Worm (Caenorhabditis elegans) whole organism, young adult: Measurements from ENCODE around the gene ZK154.1.

Experiments used
- C17E4.6 ChIP-seq: fragments of 200-800 bp; sonication (Bioruptor generic); IDR thresholded peaks from 2 replicates; pipeline ENCODE4 v1.3.6; 2022; ENCODE audit warnings: missing genetic modification reagents, missing genetic modification characterization, missing compliant biosample characterization
- F52B5.7 ChIP-seq: sonication (generic microtip); optimal IDR thresholded peaks from 2 replicates; lab custom pipeline; 2016; ENCODE audit warnings: mild to moderate bottlenecking, missing genetic modification characterization, missing compliant biosample characterization
- K11D2.4 ChIP-seq: fragments of 200-800 bp; sonication (Bioruptor generic); IDR thresholded peaks from 2 replicates; pipeline ENCODE4 v1.3.6; 2022; ENCODE audit warnings: missing genetic modification reagents, missing genetic modification characterization, missing compliant biosample characterization
- T07F8.4 ChIP-seq: sonication (generic microtip); optimal IDR thresholded peaks from 2 replicates; lab custom pipeline; 2016; ENCODE audit warnings: mild to moderate bottlenecking, missing genetic modification characterization, moderate library complexity, missing compliant biosample characterization
- Y95B8A.8 ChIP-seq: fragments of 200-800 bp; sonication (Bioruptor generic); IDR thresholded peaks from 2 replicates; pipeline ENCODE4 v1.3.6; 2022; ENCODE audit warnings: missing genetic modification reagents, missing genetic modification characterization, missing compliant biosample characterization
- aptf-2 ChIP-seq: fragments of 200-800 bp; sonication (Bioruptor generic); conservative IDR thresholded peaks from 2 replicates; pipeline ENCODE4 v1.3.6; 2022; ENCODE audit warnings: missing genetic modification reagents, missing genetic modification characterization, missing compliant biosample characterization
- chd-7 ChIP-seq: sonication (generic microtip); optimal IDR thresholded peaks from 2 replicates; lab custom pipeline; 2016; ENCODE audit warnings: mild to moderate bottlenecking, missing genetic modification characterization, moderate library complexity, missing compliant biosample characterization
- nfya-2 ChIP-seq: fragments of 200-800 bp; sonication (Bioruptor generic); IDR thresholded peaks from 2 replicates; pipeline ENCODE4 v1.3.6; 2022; ENCODE audit warnings: missing genetic modification reagents, missing genetic modification characterization, missing compliant biosample characterization
- nhr-90 ChIP-seq: sonication (generic microtip); optimal IDR thresholded peaks from 2 replicates; lab custom pipeline; 2016; ENCODE audit warnings: missing genotype, mild to moderate bottlenecking, missing genetic modification characterization, missing compliant biosample characterization
- pha-4 ChIP-seq: fragments of 150-350 bp; sonication (generic microtip); optimal IDR thresholded peaks from 2 replicates; lab custom pipeline; 2014; ENCODE audit warnings: missing biosample characterization, missing genetic modification reagents, missing genetic modification characterization
- rcor-1 ChIP-seq: fragments of 200-800 bp; sonication (Bioruptor generic); IDR thresholded peaks from 2 replicates; pipeline ENCODE4 v1.3.6; 2022; ENCODE audit warnings: missing genetic modification reagents, missing genetic modification characterization, missing compliant biosample characterization
- rpc-1 ChIP-seq, 2 experiments: fragments of 150-350 bp in 1 of 2; sonication (generic microtip) in 1 of 2; optimal IDR thresholded peaks; 2 replicates each; lab custom pipeline; 2014 to 2018; ENCODE audit warnings: missing biosample characterization in 1 of 2, missing genetic modification characterization in 1 of 2, missing genetic modification reagents in 1 of 2, missing genotype in 1 of 2
- snpc-4 ChIP-seq, 5 experiments: fragments of 150-350 bp in 1 of 5; sonication (generic microtip) in 4 of 5; optimal IDR thresholded peaks; 2 replicates each; lab custom pipeline; 2014 to 2018; ENCODE audit warnings: missing genetic modification characterization in 5 of 5, missing biosample characterization in 3 of 5, antibody characterized with exemption in 2 of 5, mild to moderate bottlenecking in 2 of 5, missing compliant biosample characterization in 2 of 5, missing genotype in 2 of 5, moderate library complexity in 2 of 5, missing genetic modification reagents in 1 of 5
- unc-130 ChIP-seq: sonication (generic microtip); optimal IDR thresholded peaks from 2 replicates; lab custom pipeline; 2016; ENCODE audit warnings: missing genetic modification reagents, missing genetic modification characterization, missing compliant biosample characterization

- TF ChIP-seq T07F8.4 (tag; lab: Kevin White, UChicago) (no peak), F52B5.7 (no peak), Y95B8A.8 (GFP tag; lab: Robert Waterston, UW) (no peak), pha-4 (tag; lab: Kevin White, UChicago) (no peak), K11D2.4 (GFP tag; lab: Robert Waterston, UW) (no peak), snpc-4 (GFP tag; optimal IDR thresholded peaks at IDR 0.05; lab: Kevin White, UChicago) (no peak), snpc-4 (tag; optimal IDR thresholded peaks at IDR 0.05; lab: Kevin White, UChicago) (no peak), rpc-1 (optimal IDR thresholded peaks at IDR 0.05; lab: Kevin White, UChicago) (no peak), rpc-1 (tag; optimal IDR thresholded peaks at IDR 0.05; lab: Kevin White, UChicago) (no peak), chd-7 (tag; lab: Kevin White, UChicago) (no peak), unc-130 (GFP tag; lab: Kevin White, UChicago) (no peak), C17E4.6 (no peak), nfya-2 (no peak), aptf-2 (GFP tag; lab: Robert Waterston, UW) (no peak), rcor-1 (GFP tag; lab: Robert Waterston, UW) (no peak), nhr-90 (tag; lab: Kevin White, UChicago) (no peak)
Observed at ce11 chrX:7739353-7739752, 40.0 kb upstream of the ZK154.1 start, which contains the start of gene K09F5.1.
